Fruit fly (Drosophila melanogaster) whole organism, embryonic: ENCODE measurements around the gene Rip11.
A peak's percentile ranks its signal among the peaks of the same experiment; 100 is the strongest.

Source experiments
- Ada2b ChIP-seq: fragments of 200-800 bp; sonication (Bioruptor generic); IDR thresholded peaks from 2 replicates; pipeline ENCODE4 v1.3.6; 2022; ENCODE audit warnings: missing biosample characterization, missing genetic modification characterization
- CG11723 ChIP-seq: fragments of 200-800 bp; sonication (Bioruptor generic); optimal IDR thresholded peaks from 2 replicates; lab custom pipeline; 2017; ENCODE audit warnings: missing biosample characterization, mild to moderate bottlenecking, missing genetic modification characterization
- CG13296 ChIP-seq: fragments of 200-800 bp; sonication (Bioruptor generic); optimal IDR thresholded peaks from 3 replicates; lab custom pipeline; 2018; ENCODE audit warnings: missing biosample characterization, mild to moderate bottlenecking, missing genetic modification characterization
- CG13775 ChIP-seq: fragments of 200-800 bp; sonication (Bioruptor generic); optimal IDR thresholded peaks from 3 replicates; lab custom pipeline; 2017; ENCODE audit warnings: missing biosample characterization, mild to moderate bottlenecking, missing genetic modification characterization
- CG14860 ChIP-seq: fragments of 200-800 bp; sonication (Bioruptor generic); IDR thresholded peaks from 3 replicates; pipeline ENCODE4 v1.3.6; 2022; ENCODE audit warnings: missing biosample characterization, missing genetic modification characterization; ENCODE audit not compliant: partially characterized antibody
- CG14965 ChIP-seq: fragments of 200-800 bp; sonication (Bioruptor generic); optimal IDR thresholded peaks from 2 replicates; lab custom pipeline; 2016; ENCODE audit warnings: missing biosample characterization, missing genetic modification characterization, borderline replicate concordance
- CG16779 ChIP-seq: fragments of 200-800 bp; sonication (Bioruptor generic); IDR thresholded peaks from 2 replicates; pipeline ENCODE4 v1.3.6; 2022; ENCODE audit warnings: missing biosample characterization, missing genetic modification characterization
- CG16815 ChIP-seq: fragments of 200-800 bp; sonication (Bioruptor generic); optimal IDR thresholded peaks from 3 replicates; lab custom pipeline; 2017; ENCODE audit warnings: missing biosample characterization, mild to moderate bottlenecking, missing genetic modification characterization
- CG17802 ChIP-seq: fragments of 200-800 bp; sonication (Bioruptor generic); optimal IDR thresholded peaks from 2 replicates; lab custom pipeline; 2018; ENCODE audit warnings: missing biosample characterization, mild to moderate bottlenecking, missing genetic modification characterization, moderate library complexity
- CG30403 ChIP-seq: fragments of 200-800 bp; sonication (Bioruptor generic); optimal IDR thresholded peaks from 3 replicates; lab custom pipeline; 2016; ENCODE audit warnings: missing biosample characterization, missing genetic modification characterization
- CG32767 ChIP-seq: fragments of 200-800 bp; sonication (Bioruptor generic); IDR thresholded peaks from 2 replicates; pipeline ENCODE4 v1.3.6; 2022; ENCODE audit warnings: missing biosample characterization, missing genetic modification characterization
- CG3281 ChIP-seq: fragments of 200-800 bp; sonication (Bioruptor generic); optimal IDR thresholded peaks from 3 replicates; lab custom pipeline; 2017; ENCODE audit warnings: missing biosample characterization, mild to moderate bottlenecking, missing genetic modification characterization
- CG4282 ChIP-seq: fragments of 200-800 bp; sonication (Bioruptor generic); optimal IDR thresholded peaks from 2 replicates; lab custom pipeline; 2016; ENCODE audit warnings: missing biosample characterization, missing genetic modification characterization
- CG4730 ChIP-seq: fragments of 200-800 bp; sonication (Bioruptor generic); IDR thresholded peaks from 2 replicates; pipeline ENCODE4 v1.3.6; 2022; ENCODE audit warnings: missing biosample characterization, missing genetic modification characterization
- CG6175 ChIP-seq: fragments of 200-800 bp; sonication (Bioruptor generic); IDR thresholded peaks from 3 replicates; pipeline ENCODE4 v1.3.6; 2022; ENCODE audit warnings: missing biosample characterization, missing genetic modification characterization
- CG6791 ChIP-seq: fragments of 200-800 bp; sonication (Bioruptor generic); IDR thresholded peaks from 3 replicates; pipeline ENCODE4 v1.3.6; 2022; ENCODE audit warnings: missing biosample characterization, missing genetic modification characterization; ENCODE audit not compliant: partially characterized antibody
- CG7357 ChIP-seq: fragments of 200-800 bp; sonication (Bioruptor generic); IDR thresholded peaks from 3 replicates; pipeline ENCODE4 v1.3.6; 2022; ENCODE audit warnings: missing biosample characterization, missing genetic modification characterization
- CG7556 ChIP-seq: fragments of 200-800 bp; sonication (Bioruptor generic); optimal IDR thresholded peaks from 2 replicates; lab custom pipeline; 2017; ENCODE audit warnings: missing biosample characterization, mild to moderate bottlenecking, missing genetic modification characterization
- CG7963 ChIP-seq: fragments of 200-800 bp; sonication (Bioruptor generic); IDR thresholded peaks from 3 replicates; pipeline ENCODE4 v1.3.6; 2022; ENCODE audit warnings: missing biosample characterization, missing genetic modification characterization; ENCODE audit not compliant: partially characterized antibody
- D19A ChIP-seq: fragments of 200-800 bp; optimal IDR thresholded peaks from 3 replicates; lab custom pipeline; 2019; ENCODE audit warnings: missing biosample characterization, mild to moderate bottlenecking, missing genetic modification characterization, moderate library complexity
- Dek ChIP-seq: fragments of 200-800 bp; sonication (Bioruptor generic); optimal IDR thresholded peaks from 3 replicates; lab custom pipeline; 2019; ENCODE audit warnings: missing biosample characterization, mild to moderate bottlenecking, missing genetic modification characterization, moderate library complexity
- Doc2 ChIP-seq: fragments of 200-800 bp; sonication (Bioruptor generic); IDR thresholded peaks from 2 replicates; pipeline ENCODE4 v1.3.6; 2022; ENCODE audit warnings: missing biosample characterization, missing genetic modification characterization
- Dp ChIP-seq: fragments of 200-800 bp; sonication (Bioruptor generic); optimal IDR thresholded peaks from 2 replicates; lab custom pipeline; 2018; ENCODE audit warnings: missing biosample characterization, mild to moderate bottlenecking, missing genetic modification characterization, moderate library complexity
- E2f2 ChIP-seq: fragments of 200-800 bp; sonication (Bioruptor generic); IDR thresholded peaks from 2 replicates; pipeline ENCODE4 v1.3.6; 2022; ENCODE audit warnings: missing biosample characterization, missing genetic modification characterization
- H2.0 ChIP-seq: fragments of 200-800 bp; sonication (Bioruptor generic); IDR thresholded peaks from 2 replicates; pipeline ENCODE4 v1.3.6; 2022; ENCODE audit warnings: missing biosample characterization, missing genetic modification characterization
- Hey ChIP-seq: fragments of 200-800 bp; sonication (Bioruptor generic); optimal IDR thresholded peaks from 3 replicates; lab custom pipeline; 2018; ENCODE audit warnings: missing biosample characterization, mild to moderate bottlenecking, missing genetic modification characterization
- HmgZ ChIP-seq: fragments of 200-800 bp; sonication (Bioruptor generic); optimal IDR thresholded peaks from 2 replicates; lab custom pipeline; 2018; ENCODE audit warnings: missing biosample characterization, mild to moderate bottlenecking, missing genetic modification characterization
- Kr ChIP-seq: fragments of 200-800 bp; sonication (Bioruptor generic); optimal IDR thresholded peaks from 2 replicates; lab custom pipeline; 2017; ENCODE audit warnings: missing biosample characterization, mild to moderate bottlenecking, missing genetic modification characterization
- Mad ChIP-seq: fragments of 200-800 bp; sonication (Bioruptor generic); optimal IDR thresholded peaks from 2 replicates; lab custom pipeline; 2016; ENCODE audit warnings: missing biosample characterization, missing genetic modification characterization
- Med ChIP-seq: fragments of 200-800 bp; sonication (Bioruptor generic); peaks from one replicate; lab custom pipeline; 2016; ENCODE audit warnings: missing biosample characterization, missing genetic modification characterization, mild to moderate bottlenecking, inconsistent platforms, moderate library complexity
- Mrtf ChIP-seq: fragments of 200-800 bp; sonication (Bioruptor generic); IDR thresholded peaks from 3 replicates; pipeline ENCODE4 v1.3.6; 2022; ENCODE audit warnings: missing biosample characterization, missing genetic modification characterization
- NC2α ChIP-seq: fragments of 200-800 bp; sonication (Bioruptor generic); optimal IDR thresholded peaks from 2 replicates; lab custom pipeline; 2016; ENCODE audit warnings: missing biosample characterization, missing genetic modification characterization
- NC2β ChIP-seq: fragments of 200-800 bp; sonication (Bioruptor generic); optimal IDR thresholded peaks from 2 replicates; lab custom pipeline; 2016; ENCODE audit warnings: missing biosample characterization, missing genetic modification characterization
- NfI ChIP-seq: fragments of 200-800 bp; sonication (Bioruptor generic); optimal IDR thresholded peaks from 3 replicates; lab custom pipeline; 2018; ENCODE audit warnings: missing biosample characterization, mild to moderate bottlenecking, missing genetic modification characterization, moderate library complexity
- Rx ChIP-seq: fragments of 200-800 bp; sonication (Bioruptor generic); IDR thresholded peaks from 2 replicates; pipeline ENCODE4 v1.3.6; 2022; ENCODE audit warnings: missing biosample characterization, missing genetic modification characterization
- Sry-β ChIP-seq: fragments of 200-800 bp; sonication (Bioruptor generic); optimal IDR thresholded peaks from 2 replicates; lab custom pipeline; 2018; ENCODE audit warnings: missing biosample characterization, mild to moderate bottlenecking, missing genetic modification characterization, moderate library complexity
- ap ChIP-seq: fragments of 200-800 bp; sonication (Bioruptor generic); IDR thresholded peaks from 2 replicates; pipeline ENCODE4 v1.3.6; 2022; ENCODE audit warnings: missing biosample characterization, missing genetic modification characterization
- bbx ChIP-seq: fragments of 200-800 bp; sonication (Bioruptor generic); IDR thresholded peaks from 2 replicates; pipeline ENCODE4 v1.3.6; 2022; ENCODE audit warnings: missing biosample characterization, missing genetic modification characterization; ENCODE audit not compliant: partially characterized antibody
- br ChIP-seq: fragments of >200 bp; optimal IDR thresholded peaks from 2 replicates; lab custom pipeline; 2017
- caup ChIP-seq: fragments of 200-800 bp; sonication (Bioruptor generic); optimal IDR thresholded peaks from 3 replicates; lab custom pipeline; 2017; ENCODE audit warnings: missing biosample characterization, mild to moderate bottlenecking, missing genetic modification characterization, moderate library complexity; ENCODE audit not compliant: severe bottlenecking
- chif ChIP-seq, 2 experiments: fragments of 200-800 bp; sonication (Bioruptor generic); optimal IDR thresholded peaks; 3 replicates each; lab custom pipeline; 2016; ENCODE audit warnings: missing biosample characterization in 2 of 2, missing genetic modification characterization in 2 of 2
- danr ChIP-seq: fragments of 200-800 bp; sonication (Bioruptor generic); IDR thresholded peaks from 2 replicates; pipeline ENCODE4 v1.3.6; 2022; ENCODE audit warnings: missing biosample characterization, missing genetic modification characterization
- fru ChIP-seq: fragments of >200 bp; optimal IDR thresholded peaks from 2 replicates; lab custom pipeline; 2017
- gem ChIP-seq: fragments of 200-800 bp; sonication (Bioruptor generic); optimal IDR thresholded peaks from 2 replicates; lab custom pipeline; 2019; ENCODE audit warnings: missing biosample characterization, mild to moderate bottlenecking, missing genetic modification characterization, moderate library complexity
- grn ChIP-seq: fragments of 200-800 bp; sonication (Bioruptor generic); optimal IDR thresholded peaks from 3 replicates; lab custom pipeline; 2017; ENCODE audit warnings: missing biosample characterization, missing genetic modification characterization
- ham ChIP-seq: fragments of 200-800 bp; sonication (Bioruptor generic); IDR thresholded peaks from 2 replicates; pipeline ENCODE4 v1.3.6; 2022; ENCODE audit warnings: missing biosample characterization, missing genetic modification characterization
- hbn ChIP-seq: fragments of 200-800 bp; sonication (Bioruptor generic); IDR thresholded peaks from 2 replicates; pipeline ENCODE4 v1.3.6; 2022; ENCODE audit warnings: missing biosample characterization, missing genetic modification characterization; ENCODE audit not compliant: partially characterized antibody
- lov ChIP-seq, 2 experiments: fragments of 200-800 bp in 1 of 2; fragments of >200 bp in 1 of 2; sonication (Bioruptor generic) in 1 of 2; IDR thresholded peaks in 1 of 2; optimal IDR thresholded peaks in 1 of 2; 2 replicates in 1 of 2; 3 replicates in 1 of 2; pipeline versions ENCODE4 v1.3.6 to Lab custom; 2017 to 2022; ENCODE audit warnings: missing biosample characterization in 1 of 2, missing genetic modification characterization in 1 of 2
- mirr ChIP-seq: fragments of 200-800 bp; sonication (Bioruptor generic); optimal IDR thresholded peaks from 3 replicates; lab custom pipeline; 2018; ENCODE audit warnings: missing biosample characterization, mild to moderate bottlenecking, missing genetic modification characterization
- peb ChIP-seq: fragments of 200-800 bp; sonication (Bioruptor generic); IDR thresholded peaks from 2 replicates; pipeline ENCODE4 v1.3.6; 2022; ENCODE audit warnings: missing biosample characterization, missing genetic modification characterization
- schlank ChIP-seq: fragments of 200-800 bp; sonication (Bioruptor generic); optimal IDR thresholded peaks from 2 replicates; lab custom pipeline; 2018; ENCODE audit warnings: missing biosample characterization, mild to moderate bottlenecking, missing genetic modification characterization
- stwl ChIP-seq: fragments of 200-800 bp; sonication (Bioruptor generic); optimal IDR thresholded peaks from 3 replicates; lab custom pipeline; 2018; ENCODE audit warnings: missing biosample characterization, mild to moderate bottlenecking, missing genetic modification characterization, moderate library complexity

Rip11 gene

DNA sequence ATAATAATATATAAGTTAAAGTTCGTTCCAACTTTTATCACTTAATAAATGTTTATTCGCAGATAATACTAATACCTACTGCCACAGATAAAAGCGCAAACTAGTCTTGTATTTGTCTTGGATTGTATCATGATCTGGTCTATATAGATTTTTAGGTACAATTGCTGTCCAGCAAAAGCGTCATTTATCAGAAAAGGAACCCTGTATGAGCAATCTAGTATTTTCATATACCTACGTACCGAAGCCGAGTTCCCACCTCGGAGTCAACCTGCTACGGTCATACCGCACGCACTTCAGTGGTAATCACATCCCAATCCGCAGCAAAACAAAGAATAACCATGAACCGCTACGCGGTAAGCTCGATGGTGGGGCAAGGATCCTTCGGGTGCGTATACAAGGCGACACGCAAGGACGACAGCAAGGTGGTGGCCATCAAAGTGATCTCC, 10.1 kb upstream of the Rip11 start, which contains the start of gene fu (continued):
- TF ChIP-seq CG14965 (GFP tag; lab: Kevin White, UChicago) (no peak), lov (optimal IDR thresholded peaks at IDR 0.05; lab: Kevin White, UChicago) (no peak), lov (GFP tag; IDR thresholded peaks at IDR 0.05; lab: Robert Waterston, UW) (no peak), ap (GFP tag; lab: Robert Waterston, UW) (no peak), CG6175 (no peak), CG7357 (GFP tag; lab: Robert Waterston, UW) (no peak), Kr (GFP tag; lab: Kevin White, UChicago) (no peak), CG32767 (no peak), HmgZ (tag; lab: Kevin White, UChicago) (no peak), CG11723 (GFP tag; lab: Kevin White, UChicago) (no peak), Hey (tag; lab: Kevin White, UChicago) (no peak), Mrtf (GFP tag; lab: Robert Waterston, UW) (no peak), ham (GFP tag; lab: Robert Waterston, UW) (no peak), Rx (GFP tag; lab: Robert Waterston, UW) (no peak), D19A (tag; lab: Kevin White, UChicago) (no peak), E2f2 (GFP tag; lab: Robert Waterston, UW) (no peak), Mad (no peak), NfI (GFP tag; lab: Kevin White, UChicago) (peak; percentile 43), Sry-β (GFP tag; lab: Kevin White, UChicago) (no peak), Dek (tag; lab: Kevin White, UChicago) (peak; percentile 14), CG4282 (GFP tag; lab: Kevin White, UChicago) (no peak), CG3281 (GFP tag; lab: Kevin White, UChicago) (peak; percentile 34), CG16815 (GFP tag; lab: Kevin White, UChicago) (no peak), Ada2b (GFP tag; lab: Robert Waterston, UW) (no peak), Doc2 (no peak), chif (GFP tag; optimal IDR thresholded peaks at IDR 0.05; lab: Kevin White, UChicago) (no peak), Dp (GFP tag; lab: Kevin White, UChicago) (no peak), CG13296 (peak; percentile 10), Med (GFP tag; lab: Kevin White, UChicago) (peak; percentile 69), grn (no peak), CG7556 (peak; percentile 27), fru (lab: Kevin White, UChicago) (no peak), peb (GFP tag; lab: Robert Waterston, UW) (no peak), CG13775 (GFP tag; lab: Kevin White, UChicago) (peak; percentile 30), NC2β (GFP tag; lab: Kevin White, UChicago) (no peak), br (lab: Kevin White, UChicago) (no peak), hbn (no peak), CG6791 (GFP tag; lab: Robert Waterston, UW) (no peak), CG30403 (peak; percentile 6), mirr (GFP tag; lab: Kevin White, UChicago) (no peak), bbx (GFP tag; lab: Robert Waterston, UW) (no peak), CG14860 (no peak), H2.0 (GFP tag; lab: Robert Waterston, UW) (no peak), danr (GFP tag; lab: Robert Waterston, UW) (no peak), CG17802 (tag; lab: Kevin White, UChicago) (no peak), caup (GFP tag; lab: Kevin White, UChicago) (peak; percentile 37), CG16779 (no peak), gem (tag; lab: Kevin White, UChicago) (no peak), schlank (tag; lab: Kevin White, UChicago) (no peak), CG4730 (GFP tag; lab: Robert Waterston, UW) (no peak), stwl (tag; lab: Kevin White, UChicago) (no peak), CG7963 (GFP tag; lab: Robert Waterston, UW) (no peak), NC2α (no peak)
